Worm (Caenorhabditis elegans) whole organism, late embryonic: ENCODE measurements around the gene F18E9.4.

Source experiments
- C08G9.2 ChIP-seq: sonication (generic microtip); optimal IDR thresholded peaks from 2 replicates; lab custom pipeline; 2016; ENCODE audit warnings: mild to moderate bottlenecking, missing genetic modification characterization, moderate library complexity, missing compliant biosample characterization
- ceh-45 ChIP-seq: fragments of 200-800 bp; sonication (Bioruptor generic); IDR thresholded peaks from 2 replicates; pipeline ENCODE4 v1.3.6; 2022; ENCODE audit warnings: missing genetic modification reagents, missing genetic modification characterization, missing compliant biosample characterization
- dmd-4 ChIP-seq: sonication (generic microtip); optimal IDR thresholded peaks from 2 replicates; lab custom pipeline; 2016; ENCODE audit warnings: borderline replicate concordance, missing genetic modification characterization, missing compliant biosample characterization

Gene F18E9.4

ce11 chrX:8625090-8625489 lies 44.8 kb downstream of the F18E9.4 start, which contains the start of gene K01A12.3:
Gene K01A12.3 (minus strand): TSS chrX:8625190.
- TF ChIP-seq ceh-45 (GFP tag; lab: Robert Waterston, UW), result no peak
- no peak for TF ChIP-seq C08G9.2 (tag; lab: Kevin White, UChicago)
- TF ChIP-seq dmd-4 (tag; lab: Kevin White, UChicago), result no peak
- TF ChIP-seq, all 69 proteins: peak for 0
